Fruit fly (Drosophila melanogaster) whole organism, embryonic: ENCODE measurements around the gene Cyp312a1.

Source experiments
- Adf1 ChIP-seq: fragments of 200-800 bp; sonication (Bioruptor generic); IDR thresholded peaks from 2 replicates; pipeline ENCODE4 v1.3.6; 2022; ENCODE audit warnings: missing biosample characterization, missing genetic modification characterization
- Bgb ChIP-seq: fragments of 200-800 bp; sonication (Bioruptor generic); IDR thresholded peaks from 2 replicates; pipeline ENCODE4 v1.3.6; 2022; ENCODE audit warnings: missing biosample characterization, missing genetic modification characterization; ENCODE audit not compliant: partially characterized antibody
- CG14710 ChIP-seq: fragments of 200-800 bp; sonication (Bioruptor generic); optimal IDR thresholded peaks from 3 replicates; lab custom pipeline; 2019; ENCODE audit warnings: missing biosample characterization, mild to moderate bottlenecking, missing genetic modification characterization, moderate library complexity
- CG1603 ChIP-seq: fragments of 200-800 bp; sonication (Bioruptor generic); optimal IDR thresholded peaks from 2 replicates; lab custom pipeline; 2019; ENCODE audit warnings: missing biosample characterization, mild to moderate bottlenecking, missing genetic modification characterization, moderate library complexity
- CG17612 ChIP-seq: fragments of 200-800 bp; sonication (Bioruptor generic); IDR thresholded peaks from 2 replicates; pipeline ENCODE4 v1.3.6; 2022; ENCODE audit warnings: missing biosample characterization, missing genetic modification characterization
- CG1832 ChIP-seq: fragments of 200-800 bp; sonication (Bioruptor generic); optimal IDR thresholded peaks from 2 replicates; lab custom pipeline; 2017; ENCODE audit warnings: missing biosample characterization, mild to moderate bottlenecking, missing genetic modification characterization, inconsistent platforms
- CG2129 ChIP-seq: fragments of 200-800 bp; sonication (Bioruptor generic); IDR thresholded peaks from 2 replicates; pipeline ENCODE4 v1.3.6; 2022; ENCODE audit warnings: missing biosample characterization, missing genetic modification characterization; ENCODE audit not compliant: partially characterized antibody
- CG2199 ChIP-seq: fragments of 200-800 bp; sonication (Bioruptor generic); IDR thresholded peaks from 3 replicates; pipeline ENCODE4 v1.3.6; 2022; ENCODE audit warnings: missing biosample characterization, missing genetic modification characterization
- CG2712 ChIP-seq: fragments of 200-800 bp; optimal IDR thresholded peaks from 3 replicates; lab custom pipeline; 2019; ENCODE audit warnings: missing biosample characterization, mild to moderate bottlenecking, missing genetic modification characterization, moderate library complexity
- CG30020 ChIP-seq: fragments of 200-800 bp; optimal IDR thresholded peaks from 2 replicates; lab custom pipeline; 2019; ENCODE audit warnings: missing biosample characterization, mild to moderate bottlenecking, missing genetic modification characterization, moderate library complexity
- CG5953 ChIP-seq: fragments of 200-800 bp; sonication (Bioruptor generic); IDR thresholded peaks from 2 replicates; pipeline ENCODE4 v1.3.6; 2022; ENCODE audit warnings: missing biosample characterization, missing genetic modification characterization
- CG6689 ChIP-seq: fragments of 200-800 bp; sonication (Bioruptor generic); IDR thresholded peaks from 2 replicates; pipeline ENCODE4 v1.3.6; 2022; ENCODE audit warnings: missing biosample characterization, missing genetic modification characterization
- CG7928 ChIP-seq: fragments of 200-800 bp; sonication (Bioruptor generic); optimal IDR thresholded peaks from 2 replicates; lab custom pipeline; 2017; ENCODE audit warnings: missing biosample characterization, mild to moderate bottlenecking, missing genetic modification characterization
- CG7963 ChIP-seq: fragments of 200-800 bp; sonication (Bioruptor generic); IDR thresholded peaks from 3 replicates; pipeline ENCODE4 v1.3.6; 2022; ENCODE audit warnings: missing biosample characterization, missing genetic modification characterization; ENCODE audit not compliant: partially characterized antibody
- CTCF ChIP-seq: fragments of 200-800 bp; sonication (Bioruptor generic); optimal IDR thresholded peaks from 2 replicates; lab custom pipeline; 2017; ENCODE audit warnings: missing biosample characterization, mild to moderate bottlenecking, missing genetic modification characterization, moderate library complexity
- Doc3 ChIP-seq: fragments of 200-800 bp; sonication (Bioruptor generic); IDR thresholded peaks from 3 replicates; pipeline ENCODE4 v1.3.6; 2022; ENCODE audit warnings: missing biosample characterization, missing genetic modification characterization; ENCODE audit not compliant: partially characterized antibody
- E2f2 ChIP-seq: fragments of 200-800 bp; sonication (Bioruptor generic); IDR thresholded peaks from 2 replicates; pipeline ENCODE4 v1.3.6; 2022; ENCODE audit warnings: missing biosample characterization, missing genetic modification characterization
- ERR ChIP-seq: fragments of 200-800 bp; sonication (Bioruptor generic); optimal IDR thresholded peaks from 2 replicates; lab custom pipeline; 2016; ENCODE audit warnings: missing biosample characterization, missing genetic modification characterization
- Ets65A ChIP-seq: fragments of 200-800 bp; sonication (Bioruptor generic); peaks from one replicate; lab custom pipeline; 2016; ENCODE audit warnings: missing biosample characterization, missing genetic modification characterization
- Hey ChIP-seq: fragments of 200-800 bp; sonication (Bioruptor generic); optimal IDR thresholded peaks from 3 replicates; lab custom pipeline; 2018; ENCODE audit warnings: missing biosample characterization, mild to moderate bottlenecking, missing genetic modification characterization
- Rfx ChIP-seq: fragments of 200-800 bp; sonication (Bioruptor generic); IDR thresholded peaks from 2 replicates; pipeline ENCODE4 v1.3.6; 2022; ENCODE audit warnings: missing biosample characterization, missing genetic modification characterization
- Trl ChIP-seq, 3 experiments: fragments of >200 bp in 2 of 3; fragments of 200-800 bp in 1 of 3; sonication (Bioruptor generic) in 1 of 3; optimal IDR thresholded peaks; 2 replicates in 1 of 3; 3 replicates in 2 of 3; lab custom pipeline; 2016 to 2017; ENCODE audit warnings: missing biosample characterization in 1 of 3, missing genetic modification characterization in 1 of 3
- Xrp1 ChIP-seq: fragments of 200-800 bp; sonication (Bioruptor generic); IDR thresholded peaks from 2 replicates; pipeline ENCODE4 v1.3.6; 2022; ENCODE audit warnings: missing biosample characterization, missing genetic modification characterization
- amos ChIP-seq: fragments of 200-800 bp; sonication (Bioruptor generic); IDR thresholded peaks from 2 replicates; pipeline ENCODE4 v1.3.6; 2022; ENCODE audit warnings: missing biosample characterization, missing genetic modification characterization; ENCODE audit not compliant: partially characterized antibody
- bbx ChIP-seq: fragments of 200-800 bp; sonication (Bioruptor generic); IDR thresholded peaks from 2 replicates; pipeline ENCODE4 v1.3.6; 2022; ENCODE audit warnings: missing biosample characterization, missing genetic modification characterization; ENCODE audit not compliant: partially characterized antibody
- cg ChIP-seq: fragments of 200-800 bp; sonication (Bioruptor generic); optimal IDR thresholded peaks from 3 replicates; lab custom pipeline; 2019; ENCODE audit warnings: missing biosample characterization, mild to moderate bottlenecking, missing genetic modification characterization, moderate library complexity
- ci ChIP-seq: fragments of 200-800 bp; sonication (Bioruptor generic); IDR thresholded peaks from 3 replicates; pipeline ENCODE4 v1.3.6; 2022; ENCODE audit warnings: missing biosample characterization, missing genetic modification characterization
- dmrt11E ChIP-seq: fragments of 200-800 bp; sonication (Bioruptor generic); optimal IDR thresholded peaks from 3 replicates; lab custom pipeline; 2018; ENCODE audit warnings: missing biosample characterization, mild to moderate bottlenecking, missing genetic modification characterization, moderate library complexity
- eve ChIP-seq, 2 experiments: fragments of >200 bp; optimal IDR thresholded peaks; 2 replicates each; lab custom pipeline; 2017; ENCODE audit warnings: missing biosample characterization in 2 of 2, missing genetic modification characterization in 2 of 2
- gem ChIP-seq: fragments of 200-800 bp; sonication (Bioruptor generic); optimal IDR thresholded peaks from 2 replicates; lab custom pipeline; 2019; ENCODE audit warnings: missing biosample characterization, mild to moderate bottlenecking, missing genetic modification characterization, moderate library complexity
- gfzf ChIP-seq: fragments of 200-800 bp; sonication (Bioruptor generic); optimal IDR thresholded peaks from 2 replicates; lab custom pipeline; 2016; ENCODE audit warnings: missing biosample characterization, mild to moderate bottlenecking, missing genetic modification characterization, moderate library complexity
- gro ChIP-seq: fragments of 200-800 bp; sonication (Bioruptor generic); optimal IDR thresholded peaks from 2 replicates; lab custom pipeline; 2016; ENCODE audit warnings: missing biosample characterization, missing genetic modification characterization
- knrl ChIP-seq: fragments of 200-800 bp; sonication (Bioruptor generic); IDR thresholded peaks from 3 replicates; pipeline ENCODE4 v1.3.6; 2022; ENCODE audit warnings: missing biosample characterization, missing genetic modification characterization; ENCODE audit not compliant: partially characterized antibody
- oc ChIP-seq: fragments of 200-800 bp; sonication (Bioruptor generic); optimal IDR thresholded peaks from 2 replicates; lab custom pipeline; 2018; ENCODE audit warnings: missing biosample characterization, mild to moderate bottlenecking, missing genetic modification characterization, moderate library complexity
- otp ChIP-seq: fragments of 200-800 bp; sonication (Bioruptor generic); IDR thresholded peaks from 3 replicates; pipeline ENCODE4, ENCODE4 v1.3.6; 2022; ENCODE audit warnings: missing biosample characterization, missing genetic modification characterization
- phol ChIP-seq: fragments of 200-800 bp; sonication (Bioruptor generic); optimal IDR thresholded peaks from 3 replicates; lab custom pipeline; 2018; ENCODE audit warnings: missing biosample characterization, mild to moderate bottlenecking, missing genetic modification characterization, moderate library complexity
- pita ChIP-seq: fragments of 200-800 bp; sonication (Bioruptor generic); optimal IDR thresholded peaks from 2 replicates; lab custom pipeline; 2017; ENCODE audit warnings: missing biosample characterization, mild to moderate bottlenecking, missing genetic modification characterization
- pros ChIP-seq: fragments of 200-800 bp; sonication (Bioruptor generic); optimal IDR thresholded peaks from 3 replicates; lab custom pipeline; 2019; ENCODE audit warnings: missing biosample characterization, mild to moderate bottlenecking, missing genetic modification characterization, moderate library complexity
- sens ChIP-seq: fragments of 200-800 bp; sonication (Bioruptor generic); peaks from one replicate; lab custom pipeline; 2016; ENCODE audit warnings: missing biosample characterization, missing genetic modification characterization
- stwl ChIP-seq: fragments of 200-800 bp; sonication (Bioruptor generic); optimal IDR thresholded peaks from 3 replicates; lab custom pipeline; 2018; ENCODE audit warnings: missing biosample characterization, mild to moderate bottlenecking, missing genetic modification characterization, moderate library complexity
- trem ChIP-seq: fragments of 200-800 bp; optimal IDR thresholded peaks from 3 replicates; lab custom pipeline; 2019; ENCODE audit warnings: missing biosample characterization, mild to moderate bottlenecking, missing genetic modification characterization, moderate library complexity
- zf30C ChIP-seq: fragments of 200-800 bp; sonication (Bioruptor generic); optimal IDR thresholded peaks from 3 replicates; lab custom pipeline; 2018; ENCODE audit warnings: missing biosample characterization, mild to moderate bottlenecking, missing genetic modification characterization

Cyp312a1 gene

DNA sequence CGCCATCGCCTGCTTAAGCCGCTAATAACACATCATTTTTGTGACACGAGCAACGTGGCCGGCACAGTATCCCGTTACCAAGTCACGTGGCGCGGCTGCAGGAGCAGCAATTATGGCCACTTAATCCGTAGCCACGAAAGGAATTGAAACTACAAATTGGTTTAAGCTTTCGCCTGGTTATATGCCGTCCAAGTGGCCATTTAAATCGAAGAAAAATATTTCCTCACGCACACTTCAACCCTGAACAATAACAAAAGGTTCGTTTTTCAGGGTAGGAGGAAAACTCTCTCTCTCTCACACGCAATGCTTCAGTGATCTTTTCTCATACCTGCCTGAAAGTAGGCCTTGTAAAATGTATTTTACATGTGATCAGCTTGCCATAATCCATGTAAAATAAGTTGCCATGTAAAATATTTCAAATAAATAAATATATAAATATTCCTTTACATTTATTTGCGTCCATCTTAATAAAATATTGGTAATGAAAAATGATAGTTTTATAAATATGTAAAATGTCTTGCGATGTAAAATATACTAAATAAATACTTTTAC lies 34.6 kb upstream of the Cyp312a1 start:
- no peak for TF ChIP-seq ERR (GFP tag; lab: Kevin White, UChicago)
- peak; percentile 21 for TF ChIP-seq trem (tag; lab: Kevin White, UChicago)
- peak; percentile 74 for TF ChIP-seq CTCF (GFP tag; lab: Kevin White, UChicago)
- TF ChIP-seq phol, result peak; percentile 7
- no peak for TF ChIP-seq ci (GFP tag; lab: Robert Waterston, UW)
- peak; percentile 9 for TF ChIP-seq CG14710
- no peak for TF ChIP-seq dmrt11E (tag; lab: Kevin White, UChicago)
- TF ChIP-seq pros (GFP tag; lab: Kevin White, UChicago), result peak; percentile 33
- TF ChIP-seq Trl (optimal IDR thresholded peaks at IDR 0.05; lab: Kevin White, UChicago), result peak; percentile 19 to 35
- TF ChIP-seq Trl (GFP tag; optimal IDR thresholded peaks at IDR 0.05; lab: Kevin White, UChicago), result no peak
- TF ChIP-seq Rfx (GFP tag; lab: Robert Waterston, UW), result no peak
- peak; percentile 37 for TF ChIP-seq Hey
- TF ChIP-seq zf30C (GFP tag; lab: Kevin White, UChicago), result no peak
- peak; percentile 7 for TF ChIP-seq CG2712 (tag; lab: Kevin White, UChicago)
- TF ChIP-seq CG6689 (GFP tag; lab: Robert Waterston, UW), result 0 out of 2 replicates have a peak, but pooled peaks have one; percentile 19
- TF ChIP-seq oc (tag; lab: Kevin White, UChicago), result peak; percentile 6
- peak; percentile 74 for TF ChIP-seq sens (GFP tag; lab: Kevin White, UChicago)
- peak; percentile 90 for TF ChIP-seq stwl (tag; lab: Kevin White, UChicago)
- peak; percentile 19 for TF ChIP-seq pita
- TF ChIP-seq Bgb (GFP tag; lab: Robert Waterston, UW), result peak; percentile 47
- TF ChIP-seq gfzf (GFP tag; lab: Kevin White, UChicago), result no peak
- peak; percentile 13 for TF ChIP-seq cg (GFP tag; lab: Kevin White, UChicago)
- TF ChIP-seq gro (GFP tag; lab: Kevin White, UChicago), result no peak
- no peak for TF ChIP-seq CG7963 (GFP tag; lab: Robert Waterston, UW)
- TF ChIP-seq knrl, result 0 out of 3 replicates have a peak, but pooled peaks have one; percentile 24
- no peak for TF ChIP-seq E2f2
- peak; percentile 11 for TF ChIP-seq CG7928
- TF ChIP-seq bbx (GFP tag; lab: Robert Waterston, UW), result peak; percentile 38
- peak; percentile 61 for TF ChIP-seq amos (GFP tag; lab: Robert Waterston, UW)
- TF ChIP-seq CG2129, result no peak
- peak; percentile 96 for TF ChIP-seq CG2199

DNA sequence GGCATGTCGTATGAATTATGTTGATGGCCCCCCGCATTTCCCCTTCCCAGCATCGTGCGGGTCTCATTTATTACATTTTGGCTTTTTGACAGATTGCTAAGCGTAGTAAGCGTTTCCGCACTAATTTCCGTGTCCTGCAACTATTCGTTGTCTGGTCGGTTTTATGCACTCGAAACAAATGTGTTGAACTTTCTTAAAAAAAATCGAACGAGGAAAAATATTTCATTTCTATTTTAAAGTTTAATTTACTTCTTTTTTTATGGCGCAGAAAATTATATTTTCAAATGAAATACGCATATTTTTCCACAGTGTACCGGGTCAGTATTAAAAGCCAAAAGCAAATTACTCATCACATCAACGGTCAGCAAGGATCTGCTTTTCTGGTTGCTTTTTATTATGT lies 32.3 kb upstream of the Cyp312a1 start:
- TF ChIP-seq gem (tag; lab: Kevin White, UChicago), result peak; percentile 26
- TF ChIP-seq Adf1 (GFP tag; lab: Robert Waterston, UW), result no peak
- TF ChIP-seq CG17612 (GFP tag; lab: Robert Waterston, UW), result no peak
- TF ChIP-seq sens (GFP tag; lab: Kevin White, UChicago), result peak; percentile 68
- TF ChIP-seq Doc3 (GFP tag; lab: Robert Waterston, UW), result no peak
- no peak for TF ChIP-seq eve (GFP tag; optimal IDR thresholded peaks at IDR 0.05; lab: Kevin White, UChicago)
- TF ChIP-seq CG1603 (tag; lab: Kevin White, UChicago), result peak; percentile 2
- TF ChIP-seq Xrp1 (GFP tag; lab: Robert Waterston, UW), result peak; percentile 12; the same call in 1 of the 2 replicates
- TF ChIP-seq CG5953, result no peak
- no peak for TF ChIP-seq CG30020 (tag; lab: Kevin White, UChicago)
- TF ChIP-seq CG6689 (GFP tag; lab: Robert Waterston, UW), result no peak
- TF ChIP-seq Ets65A (GFP tag; lab: Kevin White, UChicago), result peak; percentile 44
- no peak for TF ChIP-seq otp (GFP tag; lab: Robert Waterston, UW)
- no peak for TF ChIP-seq CG1832 (GFP tag; lab: Kevin White, UChicago)
